Fruit fly (Drosophila melanogaster) whole organism, pupa: Measurements from ENCODE around the gene Kaz-m1.

ENCODE experiments used
- CG10348 ChIP-seq: fragments of 200-800 bp; sonication (Bioruptor generic); IDR thresholded peaks from 2 replicates; pipeline ENCODE4 v1.3.6; 2022; ENCODE audit warnings: missing biosample characterization, missing genetic modification characterization
- CG12605 ChIP-seq: fragments of 200-800 bp; sonication (Bioruptor generic); IDR thresholded peaks from 2 replicates; pipeline ENCODE4 v1.3.6; 2022; ENCODE audit warnings: missing biosample characterization, missing genetic modification characterization
- CG13204 ChIP-seq: fragments of 200-800 bp; sonication (Bioruptor generic); optimal IDR thresholded peaks from 2 replicates; lab custom pipeline; 2018; ENCODE audit warnings: missing biosample characterization, mild to moderate bottlenecking, missing genetic modification characterization, moderate library complexity
- CG14655 ChIP-seq: fragments of 200-800 bp; sonication (Bioruptor generic); optimal IDR thresholded peaks from 3 replicates; lab custom pipeline; 2017; ENCODE audit warnings: mild to moderate bottlenecking, missing biosample characterization, missing genetic modification reagents, missing genetic modification characterization
- CG15710 ChIP-seq: fragments of 200-800 bp; sonication (Bioruptor generic); optimal IDR thresholded peaks from 2 replicates; lab custom pipeline; 2018; ENCODE audit warnings: missing biosample characterization, mild to moderate bottlenecking, missing genetic modification characterization, moderate library complexity
- CG17806 ChIP-seq: fragments of 200-800 bp; sonication (Bioruptor generic); optimal IDR thresholded peaks from 2 replicates; lab custom pipeline; 2018; ENCODE audit warnings: missing biosample characterization, mild to moderate bottlenecking, missing genetic modification characterization, moderate library complexity
- CG32121 ChIP-seq: fragments of 200-800 bp; sonication (Bioruptor generic); IDR thresholded peaks from 2 replicates; pipeline ENCODE4 v1.3.6; 2022; ENCODE audit warnings: missing biosample characterization, missing genetic modification characterization
- CG34367 ChIP-seq: fragments of 200-800 bp; sonication (Bioruptor generic); optimal IDR thresholded peaks from 2 replicates; lab custom pipeline; 2018; ENCODE audit warnings: missing biosample characterization, mild to moderate bottlenecking, missing genetic modification characterization
- CG4496 ChIP-seq: fragments of 200-800 bp; sonication (Bioruptor generic); IDR thresholded peaks from 3 replicates; pipeline ENCODE4 v1.3.6; 2022; ENCODE audit warnings: missing biosample characterization, missing genetic modification characterization
- CG8159 ChIP-seq: fragments of 200-800 bp; sonication (Bioruptor generic); optimal IDR thresholded peaks from 3 replicates; lab custom pipeline; 2018; ENCODE audit warnings: missing biosample characterization, mild to moderate bottlenecking, missing genetic modification characterization, moderate library complexity
- CG8301 ChIP-seq: fragments of 200-800 bp; sonication (Bioruptor generic); optimal IDR thresholded peaks from 2 replicates; lab custom pipeline; 2018; ENCODE audit warnings: missing biosample characterization, mild to moderate bottlenecking, missing genetic modification characterization
- CG9948 ChIP-seq: fragments of 200-800 bp; sonication (Bioruptor generic); optimal IDR thresholded peaks from 2 replicates; lab custom pipeline; 2018; ENCODE audit warnings: missing biosample characterization, mild to moderate bottlenecking, missing genetic modification characterization, moderate library complexity
- D1 ChIP-seq: fragments of 200-800 bp; sonication (Bioruptor generic); optimal IDR thresholded peaks from 2 replicates; lab custom pipeline; 2018; ENCODE audit warnings: missing biosample characterization, mild to moderate bottlenecking, missing genetic modification characterization, moderate library complexity
- EcR ChIP-seq: fragments of 200-800 bp; sonication (Bioruptor generic); optimal IDR thresholded peaks from 3 replicates; lab custom pipeline; 2019; ENCODE audit warnings: missing biosample characterization, missing genetic modification characterization, mild to moderate bottlenecking, moderate library complexity, missing genetic modification reagents
- Ets98B ChIP-seq: fragments of 200-800 bp; sonication (Bioruptor generic); IDR thresholded peaks from 2 replicates; pipeline ENCODE4 v1.3.6; 2022; ENCODE audit warnings: missing biosample characterization, missing genetic modification characterization
- Pif1A ChIP-seq: fragments of 200-800 bp; sonication (Bioruptor generic); optimal IDR thresholded peaks from 3 replicates; lab custom pipeline; 2016; ENCODE audit warnings: missing biosample characterization, missing genetic modification characterization
- Pif1B ChIP-seq: fragments of 200-800 bp; sonication (Bioruptor generic); optimal IDR thresholded peaks from 3 replicates; lab custom pipeline; 2016; ENCODE audit warnings: missing biosample characterization, missing genetic modification characterization
- Snoo ChIP-seq: fragments of 200-800 bp; sonication (Bioruptor generic); optimal IDR thresholded peaks from 3 replicates; lab custom pipeline; 2017; ENCODE audit warnings: missing biosample characterization, mild to moderate bottlenecking, missing genetic modification characterization, inconsistent platforms
- fd96Ca ChIP-seq: fragments of 200-800 bp; sonication (Bioruptor generic); IDR thresholded peaks from 3 replicates; pipeline ENCODE4 v1.3.6; 2022; ENCODE audit warnings: missing biosample characterization, missing genetic modification characterization
- gl ChIP-seq: fragments of 200-800 bp; sonication (Bioruptor generic); optimal IDR thresholded peaks from 2 replicates; lab custom pipeline; 2018; ENCODE audit warnings: missing biosample characterization, mild to moderate bottlenecking, missing genetic modification characterization
- rn ChIP-seq: fragments of 200-800 bp; sonication (Bioruptor generic); IDR thresholded peaks from 2 replicates; pipeline ENCODE4 v1.3.6; 2022; ENCODE audit warnings: missing biosample characterization, missing genetic modification characterization

Gene Kaz-m1

dm6 chr3R:26008892-26009539 lies 5.5 kb upstream of the Kaz-m1 start:
- TF ChIP-seq Ets98B (GFP tag; lab: Robert Waterston, UW) (peak; percentile 95), CG34367 (tag; lab: Kevin White, UChicago) (peak; percentile 98), EcR (GFP tag; lab: Kevin White, UChicago) (peak; percentile 64), CG15710 (tag; lab: Kevin White, UChicago) (peak; percentile 98), CG13204 (GFP tag; lab: Kevin White, UChicago) (peak; percentile 69), rn (peak; percentile 88), CG8159 (tag; lab: Kevin White, UChicago) (peak; percentile 99), Snoo (peak; percentile 97), CG8301 (tag; lab: Kevin White, UChicago) (peak; percentile 97), CG17806 (tag; lab: Kevin White, UChicago) (peak; percentile 98), CG10348 (GFP tag; lab: Robert Waterston, UW) (0 out of 2 replicates have a peak, but pooled peaks have one; percentile 42), CG9948 (tag; lab: Kevin White, UChicago) (peak; percentile 98), Pif1B (GFP tag; lab: Kevin White, UChicago) (peak; percentile 99), D1 (tag; lab: Kevin White, UChicago) (peak; percentile 97), CG14655 (GFP tag; lab: Kevin White, UChicago) (peak; percentile 97), Pif1A (GFP tag; lab: Kevin White, UChicago) (peak; percentile 99), CG4496 (GFP tag; lab: Robert Waterston, UW) (peak; percentile 96), CG32121 (GFP tag; lab: Robert Waterston, UW) (peak; percentile 93), CG12605 (GFP tag; lab: Robert Waterston, UW) (peak; percentile 86), fd96Ca (GFP tag; lab: Robert Waterston, UW) (peak; percentile 94), gl (peak; percentile 95)

dm6 chr3R:26009766-26010414 lies 4.6 kb upstream of the Kaz-m1 start:
- no peak for TF ChIP-seq fd96Ca (GFP tag; lab: Robert Waterston, UW)
- TF ChIP-seq Pif1A (GFP tag; lab: Kevin White, UChicago) = no peak
- TF ChIP-seq CG8301 (tag; lab: Kevin White, UChicago) = no peak
- TF ChIP-seq CG15710 (tag; lab: Kevin White, UChicago) = no peak
- TF ChIP-seq Snoo = no peak
- no peak for TF ChIP-seq CG9948 (tag; lab: Kevin White, UChicago)
- TF ChIP-seq CG13204 (GFP tag; lab: Kevin White, UChicago) = no peak
- TF ChIP-seq Ets98B (GFP tag; lab: Robert Waterston, UW) = no peak
- no peak for TF ChIP-seq rn
- TF ChIP-seq CG32121 (GFP tag; lab: Robert Waterston, UW) = no peak
- TF ChIP-seq gl = no peak
- no peak for TF ChIP-seq EcR (GFP tag; lab: Kevin White, UChicago)
- TF ChIP-seq CG12605 (GFP tag; lab: Robert Waterston, UW) = no peak
- no peak for TF ChIP-seq CG17806 (tag; lab: Kevin White, UChicago)
- TF ChIP-seq CG34367 (tag; lab: Kevin White, UChicago) = no peak
- TF ChIP-seq, all 21 proteins: peak for 0

- no peak for TF ChIP-seq CG12605 (GFP tag; lab: Robert Waterston, UW)
- no peak for TF ChIP-seq CG14655 (GFP tag; lab: Kevin White, UChicago)
- peak; percentile 95 for TF ChIP-seq CG13204 (GFP tag; lab: Kevin White, UChicago)
- peak; percentile 57 for TF ChIP-seq EcR (GFP tag; lab: Kevin White, UChicago)
Measured at dm6 chr3R:26010628-26011027, 3.9 kb upstream of the Kaz-m1 start.

- TF ChIP-seq Pif1A (GFP tag; lab: Kevin White, UChicago) = peak; percentile 18
- TF ChIP-seq CG34367 (tag; lab: Kevin White, UChicago) = no peak
- no peak for TF ChIP-seq CG32121 (GFP tag; lab: Robert Waterston, UW)
- no peak for TF ChIP-seq CG17806 (tag; lab: Kevin White, UChicago)
- no peak for TF ChIP-seq rn
- TF ChIP-seq CG14655 (GFP tag; lab: Kevin White, UChicago) = no peak
- TF ChIP-seq EcR (GFP tag; lab: Kevin White, UChicago) = peak; percentile 38
- no peak for TF ChIP-seq CG12605 (GFP tag; lab: Robert Waterston, UW)
- no peak for TF ChIP-seq D1 (tag; lab: Kevin White, UChicago)
- TF ChIP-seq CG15710 (tag; lab: Kevin White, UChicago) = no peak
- no peak for TF ChIP-seq fd96Ca (GFP tag; lab: Robert Waterston, UW)
Measured at dm6 chr3R:26011542-26011941, 3.0 kb upstream of the Kaz-m1 start.

- TF ChIP-seq CG14655 (GFP tag; lab: Kevin White, UChicago) = no peak
- no peak for TF ChIP-seq CG15710 (tag; lab: Kevin White, UChicago)
- no peak for TF ChIP-seq Ets98B (GFP tag; lab: Robert Waterston, UW)
- no peak for TF ChIP-seq CG13204 (GFP tag; lab: Kevin White, UChicago)
- TF ChIP-seq CG8301 (tag; lab: Kevin White, UChicago) = no peak
- no peak for TF ChIP-seq CG17806 (tag; lab: Kevin White, UChicago)
- no peak for TF ChIP-seq gl
- TF ChIP-seq CG32121 (GFP tag; lab: Robert Waterston, UW) = no peak
- TF ChIP-seq Pif1B (GFP tag; lab: Kevin White, UChicago) = no peak
- no peak for TF ChIP-seq CG4496 (GFP tag; lab: Robert Waterston, UW)
- TF ChIP-seq CG34367 (tag; lab: Kevin White, UChicago) = no peak
- no peak for TF ChIP-seq D1 (tag; lab: Kevin White, UChicago)
- TF ChIP-seq CG8159 (tag; lab: Kevin White, UChicago) = no peak
- TF ChIP-seq CG12605 (GFP tag; lab: Robert Waterston, UW) = no peak
- no peak for TF ChIP-seq CG9948 (tag; lab: Kevin White, UChicago)
- no peak for TF ChIP-seq fd96Ca (GFP tag; lab: Robert Waterston, UW)
- no peak for TF ChIP-seq rn
- no peak for TF ChIP-seq Snoo
- TF ChIP-seq Pif1A (GFP tag; lab: Kevin White, UChicago) = no peak
- TF ChIP-seq, all 21 proteins: peak for 0
Measured at dm6 chr3R:26012288-26012687, 2.2 kb upstream of the Kaz-m1 start.
